Worm (Caenorhabditis elegans): ENCODE measurements around the gene mrps-22.

The mrps-22 gene

DNA sequence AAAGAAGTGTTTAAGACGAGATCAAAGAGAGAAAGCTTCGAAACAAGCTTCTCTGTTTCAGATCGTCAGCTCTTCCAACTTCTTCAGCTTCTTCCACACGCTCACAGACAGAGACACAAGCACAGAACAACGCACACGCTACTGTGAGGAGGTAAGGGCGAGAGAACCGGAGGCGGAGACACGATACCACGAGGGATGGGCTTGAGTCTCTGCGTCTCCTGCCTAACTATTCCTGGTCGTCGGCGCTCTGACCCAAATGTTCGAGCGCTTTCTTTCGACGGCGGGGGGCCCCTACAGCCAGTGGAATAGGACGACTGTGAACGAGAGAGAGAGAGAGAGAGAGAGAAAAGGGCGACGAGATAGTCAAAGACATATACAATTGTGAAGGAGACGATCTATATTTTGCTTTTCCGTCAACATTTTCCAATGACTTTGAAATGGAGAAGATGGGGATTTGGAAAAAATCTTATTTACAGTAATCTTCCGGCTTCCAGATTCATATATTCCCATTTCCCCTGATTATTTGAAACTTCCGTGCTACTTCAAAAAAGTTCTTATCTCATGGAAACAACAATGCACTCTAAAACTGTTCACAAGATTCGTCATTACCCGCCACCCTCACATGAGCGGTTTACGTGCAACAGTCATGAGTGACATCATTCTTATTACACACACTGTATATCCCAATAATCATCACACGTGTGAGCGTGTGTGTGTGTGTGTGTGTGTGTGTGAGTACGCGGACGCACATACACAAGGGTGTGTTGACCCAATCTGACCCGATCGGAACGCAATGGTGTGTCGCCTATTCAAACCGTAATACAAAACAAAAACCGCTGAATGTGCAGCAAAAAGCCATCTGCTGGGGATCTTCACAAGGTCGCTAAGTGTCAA lies 33.4 kb upstream of the mrps-22 start (continued):
- TF ChIP-seq mel-28 (tag; optimal IDR thresholded peaks at IDR 0.05; ENCODE audit: borderline replicate concordance) (no peak), T07F8.4 (tag; optimal IDR thresholded peaks at IDR 0.05) (no peak), Y53F4B.3 (GFP tag; IDR thresholded peaks at IDR 0.05) (no peak), ztf-22 (GFP tag; optimal IDR thresholded peaks at IDR 0.05) (no peak), unc-62 (GFP tag; optimal IDR thresholded peaks at IDR 0.05) (no peak), dpff-1 (tag; optimal IDR thresholded peaks at IDR 0.05) (no peak), nhr-179 (tag; optimal IDR thresholded peaks at IDR 0.05) (no peak), ZK185.1 (tag; optimal IDR thresholded peaks at IDR 0.05; ENCODE audit: poor library complexity, severe bottlenecking) (peak; percentile 77), let-526 (GFP tag; IDR thresholded peaks at IDR 0.05) (peak; percentile 88), unc-130 (GFP tag; optimal IDR thresholded peaks at IDR 0.05) (no peak), attf-5 (GFP tag; optimal IDR thresholded peaks at IDR 0.05) (peak; percentile 63), F57C9.4 (tag; optimal IDR thresholded peaks at IDR 0.05) (no peak), B0035.1 (tag; optimal IDR thresholded peaks at IDR 0.05) (no peak), ztf-26 (tag; optimal IDR thresholded peaks at IDR 0.05) (no peak), efl-1 (GFP tag; optimal IDR thresholded peaks at IDR 0.05) (no peak), lin-54 (GFP tag; optimal IDR thresholded peaks at IDR 0.05) (peak; percentile 65), gei-17 (GFP tag; optimal IDR thresholded peaks at IDR 0.05) (no peak), atf-7 (tag; optimal IDR thresholded peaks at IDR 0.05) (peak; percentile 91), F49E8.2 (tag; optimal IDR thresholded peaks at IDR 0.05; ENCODE audit: insufficient read depth) (no peak), T26A5.8 (tag; optimal IDR thresholded peaks at IDR 0.05) (no peak), tlf-1 (GFP tag; optimal IDR thresholded peaks at IDR 0.05) (peak; percentile 45), nhr-80 (tag; optimal IDR thresholded peaks at IDR 0.05) (peak; percentile 33), hmg-1.2 (GFP tag; IDR thresholded peaks at IDR 0.05) (peak; percentile 65), ama-1 (optimal IDR thresholded peaks at IDR 0.05) (peak; percentile 91), ama-1 (GFP tag; optimal IDR thresholded peaks at IDR 0.05) (no peak), snpc-1.1 (tag; optimal IDR thresholded peaks at IDR 0.05; ENCODE audit: insufficient read depth) (no peak), F57A8.1 (GFP tag; optimal IDR thresholded peaks at IDR 0.05) (no peak), mcd-1 (GFP tag; IDR thresholded peaks at IDR 0.05) (peak; percentile 72), ztf-28 (GFP tag; IDR thresholded peaks at IDR 0.05) (0 out of 2 replicates have a peak, but pooled peaks have one; percentile 17), Y95B8A.8 (GFP tag; IDR thresholded peaks at IDR 0.05) (no peak; the same call in 1 of the 2 replicates), Y53G8AR.9 (GFP tag; conservative IDR thresholded peaks at IDR 0.05) (peak; percentile 71; the same call in 1 of the 2 replicates), hmg-20 (GFP tag; IDR thresholded peaks at IDR 0.05) (no peak), cebp-2 (GFP tag; IDR thresholded peaks at IDR 0.05) (no peak), bed-1 (GFP tag; IDR thresholded peaks at IDR 0.05) (no peak), snpc-4 (GFP tag; optimal IDR thresholded peaks at IDR 0.05) (no peak), snpc-4 (tag; optimal IDR thresholded peaks at IDR 0.05) (peak; percentile 19 to 43 (median 23)), ceh-58 (GFP tag; IDR thresholded peaks at IDR 0.05) (no peak), aptf-3 (GFP tag; IDR thresholded peaks at IDR 0.05) (no peak), attf-3 (GFP tag; conservative IDR thresholded peaks at IDR 0.05) (0 out of 2 replicates have a peak, but pooled peaks have one; percentile 30), ceh-79 (tag; optimal IDR thresholded peaks at IDR 0.05) (no peak), tbp1 (GFP tag; optimal IDR thresholded peaks at IDR 0.05) (peak; percentile 30), lin-35 (GFP tag; optimal IDR thresholded peaks at IDR 0.05) (peak in 1 of 3 experiments; percentile 68), egl-18 (GFP tag; IDR thresholded peaks at IDR 0.05) (no peak), F10E7.11 (tag; optimal IDR thresholded peaks at IDR 0.05) (no peak), aptf-2 (GFP tag; conservative IDR thresholded peaks at IDR 0.05) (no peak), hlh-26 (GFP tag; conservative IDR thresholded peaks at IDR 0.05) (no peak), F22D6.2 (tag; optimal IDR thresholded peaks at IDR 0.05) (no peak), K11D2.4 (GFP tag; IDR thresholded peaks at IDR 0.05) (peak; percentile 87)

Measured in whole organism, young adult.